Worm (Caenorhabditis elegans): ENCODE data around the gene npr-31.

ce11 chrII:7139064-7139463 is 5.3 kb upstream of the npr-31 start:
- TF ChIP-seq him-1 (tag; optimal IDR thresholded peaks at IDR 0.05) = no peak
- no peak for TF ChIP-seq dao-5 (tag; optimal IDR thresholded peaks at IDR 0.05)
